Worm (Caenorhabditis elegans): ENCODE data around the gene H21P03.10.

Gene H21P03.10

ce11 chrIV:11480027-11480896 lies 20.3 kb upstream of the H21P03.10 start, which contains the start of the genes mbf-1 and nse-4:
mbf-1 (minus strand) TSS chrIV:11480369.
nse-4 (plus strand) TSS chrIV:11480846.
- TF ChIP-seq jun-1 (tag; optimal IDR thresholded peaks at IDR 0.05): peak; percentile 20
- TF ChIP-seq egl-13 (tag; optimal IDR thresholded peaks at IDR 0.05): peak; percentile 45
- peak; percentile 79 for TF ChIP-seq xbp-1 (tag; optimal IDR thresholded peaks at IDR 0.05)
- TF ChIP-seq ceh-88 (GFP tag; IDR thresholded peaks at IDR 0.05): no peak
- TF ChIP-seq F16B12.6 (tag; optimal IDR thresholded peaks at IDR 0.05): peak; percentile 96
- TF ChIP-seq blmp-1 (tag; optimal IDR thresholded peaks at IDR 0.05): peak; percentile 55
- peak; percentile 34 for TF ChIP-seq zip-4 (GFP tag; optimal IDR thresholded peaks at IDR 0.05)
- TF ChIP-seq irx-1 (tag; optimal IDR thresholded peaks at IDR 0.05): peak; percentile 60
- peak; percentile 44 for TF ChIP-seq lin-13 (GFP tag; optimal IDR thresholded peaks at IDR 0.05)
- peak; percentile 39 to 78 for TF ChIP-seq efl-1 (optimal IDR thresholded peaks at IDR 0.05)
- TF ChIP-seq efl-1 (GFP tag; optimal IDR thresholded peaks at IDR 0.05 in 1 of 2): peak; percentile 85 to 97
- peak; percentile 14 for TF ChIP-seq ceh-90 (tag; optimal IDR thresholded peaks at IDR 0.05)
- no peak for TF ChIP-seq zag-1 (tag; optimal IDR thresholded peaks at IDR 0.05)
- no peak for TF ChIP-seq hlh-17 (GFP tag; optimal IDR thresholded peaks at IDR 0.05; ENCODE audit: borderline replicate concordance)
- TF ChIP-seq unc-130 (tag; optimal IDR thresholded peaks at IDR 0.05): peak; percentile 45
- TF ChIP-seq nhr-237 (tag; optimal IDR thresholded peaks at IDR 0.05): no peak
- TF ChIP-seq lin-14 (GFP tag; optimal IDR thresholded peaks at IDR 0.05): peak; percentile 78
- TF ChIP-seq rnt-1 (tag; optimal IDR thresholded peaks at IDR 0.05): peak; percentile 52
- no peak for TF ChIP-seq pax-3 (tag; optimal IDR thresholded peaks at IDR 0.05)
- no peak for TF ChIP-seq snpc-4 (tag; optimal IDR thresholded peaks at IDR 0.05)
- peak in 1 of 2 experiments; percentile 49 for TF ChIP-seq mdl-1 (tag; optimal IDR thresholded peaks at IDR 0.05)
- peak; percentile 64 for TF ChIP-seq tbx-2 (tag; optimal IDR thresholded peaks at IDR 0.05)
- peak; percentile 81 for TF ChIP-seq nhr-71 (tag; optimal IDR thresholded peaks at IDR 0.05)
- TF ChIP-seq fkh-8 (tag; optimal IDR thresholded peaks at IDR 0.05): peak; percentile 31
- peak; percentile 46 for TF ChIP-seq lin-15B (tag; optimal IDR thresholded peaks at IDR 0.05)
- TF ChIP-seq mep-1 (tag; optimal IDR thresholded peaks at IDR 0.05): peak; percentile 91
- TF ChIP-seq nhr-85 (tag): peak; percentile 76
- TF ChIP-seq dpl-1 (GFP tag; optimal IDR thresholded peaks at IDR 0.05): peak; percentile 70 to 85 (median 82)
- TF ChIP-seq skn-1 (tag; optimal IDR thresholded peaks at IDR 0.05): peak; percentile 70
- peak; percentile 39 for TF ChIP-seq unc-86 (tag; optimal IDR thresholded peaks at IDR 0.05)
- TF ChIP-seq snu-23 (GFP tag; optimal IDR thresholded peaks at IDR 0.05): peak; percentile 89
- peak; percentile 55 for TF ChIP-seq nhr-19 (GFP tag; conservative IDR thresholded peaks at IDR 0.05)
- peak; percentile 54 to 60 (median 59) for TF ChIP-seq ceh-82 (tag; optimal IDR thresholded peaks at IDR 0.05)
- TF ChIP-seq dsc-1 (tag; optimal IDR thresholded peaks at IDR 0.05): peak; percentile 47
- TF ChIP-seq unc-62 (GFP tag; optimal IDR thresholded peaks at IDR 0.05): no peak
- TF ChIP-seq lin-35 (GFP tag; optimal IDR thresholded peaks at IDR 0.05): peak; percentile 81 to 89
- peak; percentile 47 for TF ChIP-seq C04F5.9 (tag; optimal IDR thresholded peaks at IDR 0.05)
- no peak for TF ChIP-seq nhr-12 (tag; optimal IDR thresholded peaks at IDR 0.05)
- TF ChIP-seq sptf-1 (tag; optimal IDR thresholded peaks at IDR 0.05): no peak
- peak; percentile 36 for TF ChIP-seq ama-1 (optimal IDR thresholded peaks at IDR 0.05)
- TF ChIP-seq isw-1 (GFP tag; IDR thresholded peaks at IDR 0.05): peak; percentile 44
- TF ChIP-seq elt-2 (tag; optimal IDR thresholded peaks at IDR 0.05): peak; percentile 1
- TF ChIP-seq nhr-90 (tag; optimal IDR thresholded peaks at IDR 0.05; ENCODE audit: poor library complexity): peak; percentile 59
- TF ChIP-seq lsy-2 (tag; optimal IDR thresholded peaks at IDR 0.05): peak; percentile 72 to 79
- TF ChIP-seq vab-15 (tag; optimal IDR thresholded peaks at IDR 0.05): no peak
- TF ChIP-seq swsn-7 (tag; optimal IDR thresholded peaks at IDR 0.05): peak; percentile 81
- TF ChIP-seq nhr-47 (tag; optimal IDR thresholded peaks at IDR 0.05): peak; percentile 80
- peak; percentile 26 for TF ChIP-seq nhr-77 (tag; optimal IDR thresholded peaks at IDR 0.05)
- TF ChIP-seq C16A3.4 (tag; optimal IDR thresholded peaks at IDR 0.05): peak; percentile 61
- TF ChIP-seq nhr-20 (tag; optimal IDR thresholded peaks at IDR 0.05): peak; percentile 75
- no peak for TF ChIP-seq hpl-2 (GFP tag; optimal IDR thresholded peaks at IDR 0.05)

Data from whole organism, L1 larva.